Fruit fly (Drosophila melanogaster): ENCODE data around the gene MnM.
A peak's percentile ranks its signal among the peaks of the same experiment; 100 is the strongest.

The MnM gene

DNA sequence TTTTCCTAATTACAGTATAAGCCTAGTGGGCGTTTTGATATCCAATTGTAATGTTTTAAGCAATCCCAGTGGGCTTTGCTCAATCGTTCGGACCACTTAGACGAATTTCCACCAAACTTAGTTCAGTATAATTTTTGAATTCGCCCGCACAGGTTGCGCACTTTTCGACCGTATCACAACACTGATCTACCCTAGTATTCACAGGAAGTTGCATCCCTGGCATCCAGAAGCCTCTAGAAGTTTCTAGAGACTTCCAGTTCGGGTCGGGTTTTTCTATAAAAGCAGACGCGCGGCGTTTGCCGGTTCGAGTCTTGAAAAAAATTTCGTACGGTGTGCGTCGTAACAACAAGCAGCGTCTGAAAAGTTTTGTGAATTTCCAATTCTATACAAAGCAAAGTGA lies 14.5 kb upstream of the MnM start, which contains the start of gene Hsp83 (continued):
- TF ChIP-seq CG13123 (GFP tag; optimal IDR thresholded peaks at IDR 0.05) (peak; percentile 77), CG4730 (GFP tag; IDR thresholded peaks at IDR 0.05) (peak; percentile 77; the same call in 1 of the 2 replicates), CG10366 (GFP tag; IDR thresholded peaks at IDR 0.05) (peak; percentile 85), CG13894 (tag; optimal IDR thresholded peaks at IDR 0.05) (peak; percentile 97), Taf1 (GFP tag; IDR thresholded peaks at IDR 0.05) (peak; percentile 71), psq (GFP tag; optimal IDR thresholded peaks at IDR 0.05) (peak; percentile 78), CG12299 (tag; optimal IDR thresholded peaks at IDR 0.05) (peak; percentile 98), vfl (GFP tag; optimal IDR thresholded peaks at IDR 0.05) (peak; percentile 90), caup (GFP tag; optimal IDR thresholded peaks at IDR 0.05; ENCODE audit: severe bottlenecking) (peak; percentile 100), ewg (GFP tag; optimal IDR thresholded peaks at IDR 0.05) (peak; percentile 88), Mes4 (GFP tag; optimal IDR thresholded peaks at IDR 0.05) (peak; percentile 97), Sry-δ (GFP tag; optimal IDR thresholded peaks at IDR 0.05) (no peak), CG1233 (GFP tag; optimal IDR thresholded peaks at IDR 0.05) (peak; percentile 98), CG8478 (optimal IDR thresholded peaks at IDR 0.05) (no peak), CG12942 (GFP tag; optimal IDR thresholded peaks at IDR 0.05) (peak; percentile 76), Antp (GFP tag; optimal IDR thresholded peaks at IDR 0.05) (peak; percentile 90), CG4854 (GFP tag; optimal IDR thresholded peaks at IDR 0.05) (peak; percentile 95), gem (tag; optimal IDR thresholded peaks at IDR 0.05) (peak; percentile 77), Usf (GFP tag; optimal IDR thresholded peaks at IDR 0.05) (peak; percentile 65), fd102C (GFP tag; optimal IDR thresholded peaks at IDR 0.05) (peak; percentile 86), bab2 (GFP tag; optimal IDR thresholded peaks at IDR 0.05) (peak; percentile 79), CG2889 (GFP tag; IDR thresholded peaks at IDR 0.05) (peak; percentile 81), Mrtf (GFP tag; IDR thresholded peaks at IDR 0.05) (peak; percentile 78; the same call in 2 of the 3 replicates), D19B (GFP tag; optimal IDR thresholded peaks at IDR 0.05) (peak; percentile 87), CG17186 (GFP tag; optimal IDR thresholded peaks at IDR 0.05) (peak; percentile 96), Poxn (GFP tag; IDR thresholded peaks at IDR 0.05) (peak; percentile 40; the same call in 1 of the 2 replicates), Bteb2 (GFP tag; optimal IDR thresholded peaks at IDR 0.05) (peak; percentile 90), CG2712 (tag; optimal IDR thresholded peaks at IDR 0.05) (peak; percentile 87), Mad (GFP tag; optimal IDR thresholded peaks at IDR 0.05) (peak; percentile 95), Xbp1 (GFP tag; optimal IDR thresholded peaks at IDR 0.05) (peak; percentile 87), CG6854 (GFP tag; optimal IDR thresholded peaks at IDR 0.05) (peak; percentile 99), dati (GFP tag; IDR thresholded peaks at IDR 0.05) (peak; percentile 88), her (GFP tag; optimal IDR thresholded peaks at IDR 0.05) (peak; percentile 96), CG4360 (GFP tag; IDR thresholded peaks at IDR 0.05) (peak; percentile 74), jing (GFP tag; optimal IDR thresholded peaks at IDR 0.05) (peak; percentile 79), crc (GFP tag; optimal IDR thresholded peaks at IDR 0.05) (peak; percentile 94), CG33213 (GFP tag; optimal IDR thresholded peaks at IDR 0.05) (peak; percentile 98), wek (GFP tag; optimal IDR thresholded peaks at IDR 0.05) (peak; percentile 97), CG17568 (GFP tag; optimal IDR thresholded peaks at IDR 0.05) (peak; percentile 99), CG10321 (GFP tag; IDR thresholded peaks at IDR 0.05) (peak; percentile 77), CG17829 (tag; optimal IDR thresholded peaks at IDR 0.05) (peak; percentile 90), kni (GFP tag; optimal IDR thresholded peaks at IDR 0.05) (peak; percentile 99), CG14050 (GFP tag; IDR thresholded peaks at IDR 0.05) (peak; percentile 92), CG14441 (GFP tag; IDR thresholded peaks at IDR 0.05) (peak; percentile 83), Neu2 (GFP tag; optimal IDR thresholded peaks at IDR 0.05; ENCODE audit: borderline replicate concordance) (peak; percentile 59), BtbVII (GFP tag; optimal IDR thresholded peaks at IDR 0.05) (peak; percentile 99), CG15073 (GFP tag; optimal IDR thresholded peaks at IDR 0.05) (no peak), Lhr (GFP tag; optimal IDR thresholded peaks at IDR 0.05) (peak; percentile 91), abd-A (tag; optimal IDR thresholded peaks at IDR 0.05) (no peak), CG7839 (tag; optimal IDR thresholded peaks at IDR 0.05) (peak; percentile 91), hb (GFP tag; IDR thresholded peaks at IDR 0.05; ENCODE audit: partially characterized antibody) (no peak)
